Fruit fly (Drosophila melanogaster) whole organism, prepupa: ENCODE data around the gene GCC88.

Experiments used
- CG10631 ChIP-seq: fragments of 200-800 bp; sonication (Bioruptor generic); optimal IDR thresholded peaks from 2 replicates; lab custom pipeline; 2016; ENCODE audit warnings: missing biosample characterization, missing genetic modification characterization
- CG10669 ChIP-seq: fragments of 200-800 bp; sonication (Bioruptor generic); optimal IDR thresholded peaks from 3 replicates; lab custom pipeline; 2018; ENCODE audit warnings: missing biosample characterization, mild to moderate bottlenecking, missing genetic modification characterization, moderate library complexity
- CG11762 ChIP-seq: fragments of 200-800 bp; sonication (Bioruptor generic); optimal IDR thresholded peaks from 3 replicates; lab custom pipeline; 2016; ENCODE audit warnings: missing biosample characterization, missing genetic modification characterization; ENCODE audit not compliant: insufficient read depth
- CG15336 ChIP-seq: fragments of 200-800 bp; sonication (Bioruptor generic); IDR thresholded peaks from 2 replicates; pipeline ENCODE4 v1.3.6; 2022; ENCODE audit warnings: missing biosample characterization, missing genetic modification characterization
- CG1621 ChIP-seq: fragments of 200-800 bp; sonication (Bioruptor generic); optimal IDR thresholded peaks from 3 replicates; lab custom pipeline; 2018; ENCODE audit warnings: missing biosample characterization, mild to moderate bottlenecking, missing genetic modification characterization
- CG16779 ChIP-seq: fragments of 200-800 bp; sonication (Bioruptor generic); optimal IDR thresholded peaks from 3 replicates; lab custom pipeline; 2017; ENCODE audit warnings: missing biosample characterization, mild to moderate bottlenecking, missing genetic modification characterization
- CG3032 ChIP-seq: fragments of 200-800 bp; optimal IDR thresholded peaks from 2 replicates; lab custom pipeline; 2019; ENCODE audit warnings: missing biosample characterization, mild to moderate bottlenecking, missing genetic modification characterization, moderate library complexity
- CG31627 ChIP-seq: fragments of 200-800 bp; sonication (Bioruptor generic); optimal IDR thresholded peaks from 3 replicates; lab custom pipeline; 2016; ENCODE audit warnings: missing biosample characterization, missing genetic modification characterization
- CG32006 ChIP-seq: fragments of 200-800 bp; sonication (Bioruptor generic); optimal IDR thresholded peaks from 3 replicates; lab custom pipeline; 2017; ENCODE audit warnings: missing biosample characterization, mild to moderate bottlenecking, missing genetic modification characterization
- CG34406 ChIP-seq: fragments of 200-800 bp; sonication (Bioruptor generic); optimal IDR thresholded peaks from 3 replicates; lab custom pipeline; 2016; ENCODE audit warnings: missing biosample characterization, missing genetic modification characterization
- CG3919 ChIP-seq: fragments of 200-800 bp; sonication (Bioruptor generic); optimal IDR thresholded peaks from 3 replicates; lab custom pipeline; 2016; ENCODE audit warnings: missing biosample characterization, missing genetic modification characterization
- CG6276 ChIP-seq: fragments of 200-800 bp; sonication (Bioruptor generic); optimal IDR thresholded peaks from 2 replicates; lab custom pipeline; 2017; ENCODE audit warnings: missing biosample characterization, mild to moderate bottlenecking, missing genetic modification characterization
- CG6792 ChIP-seq: fragments of 200-800 bp; sonication (Bioruptor generic); optimal IDR thresholded peaks from 3 replicates; lab custom pipeline; 2016; ENCODE audit warnings: missing biosample characterization, missing genetic modification characterization
- CG6808 ChIP-seq: fragments of 200-800 bp; sonication (Bioruptor generic); optimal IDR thresholded peaks from 3 replicates; lab custom pipeline; 2017; ENCODE audit warnings: missing biosample characterization, missing genetic modification characterization, mild to moderate bottlenecking, moderate library complexity, missing genetic modification reagents
- CG7368 ChIP-seq: fragments of 200-800 bp; sonication (Bioruptor generic); optimal IDR thresholded peaks from 3 replicates; lab custom pipeline; 2016; ENCODE audit warnings: missing biosample characterization, missing genetic modification characterization
- CG8119 ChIP-seq: fragments of 200-800 bp; sonication (Bioruptor generic); IDR thresholded peaks from 3 replicates; pipeline ENCODE4 v1.3.6; 2022; ENCODE audit warnings: missing biosample characterization, missing genetic modification characterization
- CG8319 ChIP-seq: fragments of 200-800 bp; sonication (Bioruptor generic); optimal IDR thresholded peaks from 3 replicates; lab custom pipeline; 2016; ENCODE audit warnings: missing biosample characterization, missing genetic modification characterization
- CG8632 ChIP-seq: fragments of 200-800 bp; sonication (Bioruptor generic); optimal IDR thresholded peaks from 3 replicates; lab custom pipeline; 2016; ENCODE audit warnings: missing biosample characterization, missing genetic modification characterization
- CG9139 ChIP-seq: fragments of 200-800 bp; sonication (Bioruptor generic); optimal IDR thresholded peaks from 3 replicates; lab custom pipeline; 2017; ENCODE audit warnings: missing biosample characterization, mild to moderate bottlenecking, missing genetic modification characterization
- Eip75B ChIP-seq: fragments of 200-800 bp; sonication (Bioruptor generic); optimal IDR thresholded peaks from 3 replicates; lab custom pipeline; 2016; ENCODE audit warnings: missing biosample characterization, missing genetic modification characterization
- Eip78C ChIP-seq: fragments of 200-800 bp; sonication (Bioruptor generic); peaks from one replicate; lab custom pipeline; 2016; ENCODE audit warnings: missing biosample characterization, missing genetic modification characterization
- Eip93F ChIP-seq: fragments of 200-800 bp; sonication (Bioruptor generic); optimal IDR thresholded peaks from 2 replicates; lab custom pipeline; 2016; ENCODE audit warnings: missing biosample characterization, mild to moderate bottlenecking, missing genetic modification characterization
- Ets96B ChIP-seq: fragments of 200-800 bp; optimal IDR thresholded peaks from 2 replicates; lab custom pipeline; 2019; ENCODE audit warnings: missing biosample characterization, mild to moderate bottlenecking, missing genetic modification characterization, moderate library complexity
- Hr38 ChIP-seq: sonication (Bioruptor generic); optimal IDR thresholded peaks from 2 replicates; lab custom pipeline; 2016; ENCODE audit warnings: missing biosample characterization, missing genetic modification characterization
- Hr39 ChIP-seq: fragments of 200-800 bp; sonication (Bioruptor generic); optimal IDR thresholded peaks from 2 replicates; lab custom pipeline; 2016; ENCODE audit warnings: missing biosample characterization, missing genetic modification characterization
- Hr4 ChIP-seq: fragments of 200-800 bp; sonication (Bioruptor generic); optimal IDR thresholded peaks from 3 replicates; lab custom pipeline; 2016; ENCODE audit warnings: missing biosample characterization, missing genetic modification characterization
- Lpt ChIP-seq: fragments of 200-800 bp; sonication (Bioruptor generic); optimal IDR thresholded peaks from 3 replicates; lab custom pipeline; 2016; ENCODE audit warnings: missing biosample characterization, missing genetic modification characterization
- Met ChIP-seq: fragments of 200-800 bp; sonication (Bioruptor generic); optimal IDR thresholded peaks from 3 replicates; lab custom pipeline; 2016; ENCODE audit warnings: missing biosample characterization, missing genetic modification characterization
- Smox ChIP-seq: fragments of 200-800 bp; sonication (Bioruptor generic); optimal IDR thresholded peaks from 3 replicates; lab custom pipeline; 2016; ENCODE audit warnings: missing biosample characterization, missing genetic modification characterization
- Sox102F ChIP-seq: fragments of 200-800 bp; sonication (Bioruptor generic); optimal IDR thresholded peaks from 2 replicates; lab custom pipeline; 2016; ENCODE audit warnings: missing biosample characterization, mild to moderate bottlenecking, missing genetic modification characterization
- Sox14 ChIP-seq: fragments of 200-800 bp; sonication (Bioruptor generic); optimal IDR thresholded peaks from 3 replicates; lab custom pipeline; 2016; ENCODE audit warnings: missing biosample characterization, missing genetic modification characterization
- Sox15 ChIP-seq: fragments of 200-800 bp; sonication (Bioruptor generic); optimal IDR thresholded peaks from 3 replicates; lab custom pipeline; 2016; ENCODE audit warnings: missing biosample characterization, missing genetic modification characterization
- achi ChIP-seq: fragments of 200-800 bp; sonication (Bioruptor generic); optimal IDR thresholded peaks from 3 replicates; lab custom pipeline; 2016; ENCODE audit warnings: missing biosample characterization, missing genetic modification characterization
- acj6 ChIP-seq: fragments of 200-800 bp; sonication (Bioruptor generic); optimal IDR thresholded peaks from 3 replicates; lab custom pipeline; 2016; ENCODE audit warnings: missing biosample characterization, missing genetic modification characterization
- cyc ChIP-seq: fragments of 200-800 bp; sonication (Bioruptor generic); optimal IDR thresholded peaks from 3 replicates; lab custom pipeline; 2016; ENCODE audit warnings: missing biosample characterization, missing genetic modification characterization
- eg ChIP-seq: fragments of 200-800 bp; sonication (Bioruptor generic); IDR thresholded peaks from 3 replicates; pipeline ENCODE4 v1.3.6; 2022; ENCODE audit warnings: missing biosample characterization, missing genetic modification characterization
- esn ChIP-seq: fragments of 200-800 bp; sonication (Bioruptor generic); optimal IDR thresholded peaks from 2 replicates; lab custom pipeline; 2016; ENCODE audit warnings: missing biosample characterization, mild to moderate bottlenecking, missing genetic modification characterization, moderate library complexity
- fd59A ChIP-seq: fragments of 200-800 bp; sonication (Bioruptor generic); optimal IDR thresholded peaks from 2 replicates; lab custom pipeline; 2017; ENCODE audit warnings: missing biosample characterization, mild to moderate bottlenecking, missing genetic modification characterization, missing genetic modification reagents
- fd85E ChIP-seq: fragments of 200-800 bp; sonication (Bioruptor generic); optimal IDR thresholded peaks from 3 replicates; lab custom pipeline; 2016; ENCODE audit warnings: missing biosample characterization, missing genetic modification characterization
- fkh ChIP-seq: fragments of 200-800 bp; sonication (Bioruptor generic); optimal IDR thresholded peaks from 3 replicates; lab custom pipeline; 2017; ENCODE audit warnings: missing biosample characterization, mild to moderate bottlenecking, missing genetic modification characterization, moderate library complexity
- lz ChIP-seq: fragments of 200-800 bp; sonication (Bioruptor generic); optimal IDR thresholded peaks from 3 replicates; lab custom pipeline; 2016; ENCODE audit warnings: missing biosample characterization, missing genetic modification characterization
- net ChIP-seq: fragments of 200-800 bp; sonication (Bioruptor generic); optimal IDR thresholded peaks from 3 replicates; lab custom pipeline; 2016; ENCODE audit warnings: missing biosample characterization, missing genetic modification characterization
- ss ChIP-seq, 2 experiments: fragments of 200-800 bp; sonication (Bioruptor generic); optimal IDR thresholded peaks; 2 replicates in 1 of 2; 3 replicates in 1 of 2; lab custom pipeline; 2017 to 2018; ENCODE audit warnings: mild to moderate bottlenecking in 2 of 2, missing biosample characterization in 2 of 2, missing genetic modification characterization in 2 of 2, moderate library complexity in 1 of 2
- svp ChIP-seq: fragments of 200-800 bp; sonication (Bioruptor generic); peaks from one replicate; lab custom pipeline; 2016; ENCODE audit warnings: missing biosample characterization, missing genetic modification characterization
- vri ChIP-seq: fragments of 200-800 bp; sonication (Bioruptor generic); optimal IDR thresholded peaks from 3 replicates; lab custom pipeline; 2016; ENCODE audit warnings: missing biosample characterization, mild to moderate bottlenecking, missing genetic modification characterization

GCC88 gene

dm6 chr3R:11221437-11222230 is 8.8 kb downstream of the GCC88 start, which contains the start of the genes CG6693 and RpL3 (continued):
- no peak for TF ChIP-seq Hr38
- peak; percentile 51 for TF ChIP-seq CG11762 (GFP tag; lab: Kevin White, UChicago)
- TF ChIP-seq fkh (GFP tag; lab: Kevin White, UChicago) = peak; percentile 28
- no peak for TF ChIP-seq CG8319 (GFP tag; lab: Kevin White, UChicago)
- TF ChIP-seq Sox14 (GFP tag; lab: Kevin White, UChicago) = peak; percentile 53
- TF ChIP-seq Lpt = peak; percentile 11
- peak; percentile 52 for TF ChIP-seq CG34406 (GFP tag; lab: Kevin White, UChicago)
- peak; percentile 76 for TF ChIP-seq CG3919 (GFP tag; lab: Kevin White, UChicago)
- TF ChIP-seq Eip75B (GFP tag; lab: Kevin White, UChicago) = peak; percentile 83
- peak; percentile 67 for TF ChIP-seq CG6808 (GFP tag; lab: Kevin White, UChicago)
- peak; percentile 63 for TF ChIP-seq Smox (GFP tag; lab: Kevin White, UChicago)
- TF ChIP-seq lz = peak; percentile 54
- peak; percentile 82 to 83 for TF ChIP-seq ss (GFP tag; optimal IDR thresholded peaks at IDR 0.05; lab: Kevin White, UChicago)
- peak; percentile 72; the same call in 2 of the 3 replicates for TF ChIP-seq eg (GFP tag; lab: Robert Waterston, UW)
- TF ChIP-seq CG7368 = peak; percentile 59
- TF ChIP-seq CG9139 (GFP tag; lab: Kevin White, UChicago) = peak; percentile 75
- TF ChIP-seq CG31627 (GFP tag; lab: Kevin White, UChicago) = peak; percentile 22
- TF ChIP-seq Eip78C (GFP tag; lab: Kevin White, UChicago) = peak; percentile 91
- TF ChIP-seq CG8119 (GFP tag; lab: Robert Waterston, UW) = peak; percentile 52; the same call in 2 of the 3 replicates
- TF ChIP-seq Sox102F (GFP tag; lab: Kevin White, UChicago) = peak; percentile 87
- TF ChIP-seq Met (GFP tag; lab: Kevin White, UChicago) = peak; percentile 73

- TF ChIP-seq fkh (GFP tag; lab: Kevin White, UChicago) (peak; percentile 87), Sox14 (GFP tag; lab: Kevin White, UChicago) (peak; percentile 53), CG15336 (GFP tag; lab: Robert Waterston, UW) (0 out of 2 replicates have a peak, but pooled peaks have one; percentile 10), Eip93F (GFP tag; lab: Kevin White, UChicago) (no peak), vri (peak; percentile 97), esn (GFP tag; lab: Kevin White, UChicago) (peak; percentile 33), CG6276 (GFP tag; lab: Kevin White, UChicago) (no peak), Eip75B (GFP tag; lab: Kevin White, UChicago) (peak; percentile 2), Eip78C (GFP tag; lab: Kevin White, UChicago) (peak; percentile 35), achi (no peak), svp (GFP tag; lab: Kevin White, UChicago) (no peak)
- TF ChIP-seq, all 60 proteins: peak for 7
Observed at dm6 chr3R:11219883-11220282, 10.5 kb downstream of the GCC88 start, which contains the start of gene CG6689. Gene CG6689, minus strand, starts transcription at chr3R:11220064.

DNA sequence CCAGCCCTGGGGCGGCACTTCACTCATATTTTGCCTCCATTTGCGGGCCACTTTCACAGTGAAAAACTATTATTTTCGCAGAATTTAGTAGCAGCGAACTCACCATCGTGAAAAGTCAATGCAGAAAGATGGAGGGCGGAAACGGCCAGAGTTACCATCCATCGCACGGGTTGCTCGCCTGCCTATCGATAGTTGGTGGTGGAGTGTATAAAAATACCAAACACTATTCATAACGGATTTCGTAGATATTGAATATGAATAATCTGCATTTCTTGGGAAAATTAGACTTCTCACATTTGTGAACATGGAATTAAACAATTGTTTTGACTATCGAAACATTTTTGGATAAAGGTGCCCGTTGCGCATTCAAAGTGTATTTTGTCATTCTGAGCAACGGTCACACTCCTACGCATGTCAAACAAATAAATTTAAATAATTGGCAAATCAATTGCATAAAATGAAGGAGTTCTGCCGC is 14.2 kb downstream of the GCC88 start, which contains the start of the genes RpS25 and CG4820:
Gene RpS25 (minus strand): TSS at position 132 of the 475 bp plus-strand sequence.
Gene CG4820 (plus strand): TSS at position 380 of the 475 bp plus-strand sequence.
- TF ChIP-seq CG9139 (GFP tag; lab: Kevin White, UChicago) = peak; percentile 75
- peak; percentile 79 for TF ChIP-seq CG1621 (tag; lab: Kevin White, UChicago)
- peak; percentile 73 for TF ChIP-seq CG8632 (GFP tag; lab: Kevin White, UChicago)
- TF ChIP-seq fd85E (GFP tag; lab: Kevin White, UChicago) = peak; percentile 84
- no peak for TF ChIP-seq Hr4 (GFP tag; lab: Kevin White, UChicago)
- peak; percentile 77 for TF ChIP-seq CG6792 (GFP tag; lab: Kevin White, UChicago)
- peak; percentile 87 for TF ChIP-seq vri
- TF ChIP-seq CG3032 (tag; lab: Kevin White, UChicago) = peak; percentile 72
- peak; percentile 82 for TF ChIP-seq CG34406 (GFP tag; lab: Kevin White, UChicago)
- TF ChIP-seq Sox15 (GFP tag; lab: Kevin White, UChicago) = peak; percentile 47
- peak; percentile 56 for TF ChIP-seq CG32006 (GFP tag; lab: Kevin White, UChicago)
- TF ChIP-seq Hr39 (GFP tag; lab: Kevin White, UChicago) = peak; percentile 84
- peak; percentile 88 for TF ChIP-seq net
- peak; percentile 60 for TF ChIP-seq CG11762 (GFP tag; lab: Kevin White, UChicago)
- TF ChIP-seq fd59A (GFP tag; lab: Kevin White, UChicago) = peak; percentile 57
- peak; percentile 88 for TF ChIP-seq cyc
- TF ChIP-seq CG16779 (tag; lab: Kevin White, UChicago) = peak; percentile 71
- no peak for TF ChIP-seq svp (GFP tag; lab: Kevin White, UChicago)
- 0 out of 3 replicates have a peak, but pooled peaks have one; percentile 42 for TF ChIP-seq CG8119 (GFP tag; lab: Robert Waterston, UW)
- no peak for TF ChIP-seq CG10631
- TF ChIP-seq CG10669 = peak; percentile 76
- TF ChIP-seq CG7368 = peak; percentile 88
- TF ChIP-seq Ets96B (tag; lab: Kevin White, UChicago) = peak; percentile 41
- TF ChIP-seq CG8319 (GFP tag; lab: Kevin White, UChicago) = peak; percentile 78
- peak; percentile 84 for TF ChIP-seq acj6 (GFP tag; lab: Kevin White, UChicago)
